Worm (Caenorhabditis elegans) whole organism, L4/young adult: ENCODE measurements around the gene srbc-71.
A peak's percentile ranks its signal among the peaks of the same experiment; 100 is the strongest.

Source experiments
- W03F9.2 ChIP-seq: fragments of 150-350 bp; optimal IDR thresholded peaks from 2 replicates; lab custom pipeline; 2014; ENCODE audit warnings: missing biosample characterization, missing genetic modification characterization
- dao-5 ChIP-seq: sonication (generic microtip); optimal IDR thresholded peaks from 2 replicates; lab custom pipeline; 2016; ENCODE audit warnings: missing genotype, missing genetic modification characterization, moderate library complexity, missing compliant biosample characterization
- him-1 ChIP-seq: sonication (generic microtip); optimal IDR thresholded peaks from 2 replicates; lab custom pipeline; 2016; ENCODE audit warnings: missing genotype, missing genetic modification reagents, missing genetic modification characterization, missing compliant biosample characterization

Gene srbc-71

ce11 chrIV:4244510-4244909 is 18.8 kb upstream of the srbc-71 start, which contains the start of gene col-34:
col-34 (minus strand) TSS chrIV:4244610.
- TF ChIP-seq him-1 (tag; lab: Kevin White, UChicago) = no peak
- no peak for TF ChIP-seq W03F9.2 (tag; lab: Kevin White, UChicago)
- TF ChIP-seq dao-5 (tag; lab: Kevin White, UChicago) = no peak

DNA sequence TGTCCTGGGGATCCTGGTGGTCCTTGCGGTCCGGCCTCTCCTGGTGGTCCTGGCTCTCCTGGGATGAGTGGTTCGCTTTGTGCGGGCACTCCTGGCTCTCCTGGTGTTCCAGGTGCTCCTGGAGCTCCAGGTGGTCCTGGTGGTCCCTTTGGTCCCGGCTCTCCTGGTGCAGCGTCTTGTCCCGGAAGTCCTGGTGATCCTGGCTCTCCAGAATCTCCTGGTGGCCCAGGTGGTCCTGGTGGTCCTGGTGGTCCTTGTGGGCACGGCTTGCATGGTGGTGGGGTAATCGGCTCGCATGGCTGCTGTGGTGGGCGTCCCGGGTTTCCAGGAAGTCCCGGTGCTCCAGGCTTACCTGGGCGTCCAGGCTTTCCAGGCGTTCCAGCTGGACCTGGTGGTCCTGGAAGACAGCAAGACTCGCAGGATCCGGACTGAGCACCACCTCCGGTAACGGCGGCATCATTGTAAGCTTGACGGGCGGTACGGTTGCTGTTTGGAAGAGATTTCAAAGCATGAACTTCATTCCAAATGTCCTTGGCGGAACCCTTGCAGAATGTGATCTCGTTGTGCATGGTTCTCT is 18.2 kb upstream of the srbc-71 start:
- TF ChIP-seq him-1 (tag; lab: Kevin White, UChicago) = no peak

DNA sequence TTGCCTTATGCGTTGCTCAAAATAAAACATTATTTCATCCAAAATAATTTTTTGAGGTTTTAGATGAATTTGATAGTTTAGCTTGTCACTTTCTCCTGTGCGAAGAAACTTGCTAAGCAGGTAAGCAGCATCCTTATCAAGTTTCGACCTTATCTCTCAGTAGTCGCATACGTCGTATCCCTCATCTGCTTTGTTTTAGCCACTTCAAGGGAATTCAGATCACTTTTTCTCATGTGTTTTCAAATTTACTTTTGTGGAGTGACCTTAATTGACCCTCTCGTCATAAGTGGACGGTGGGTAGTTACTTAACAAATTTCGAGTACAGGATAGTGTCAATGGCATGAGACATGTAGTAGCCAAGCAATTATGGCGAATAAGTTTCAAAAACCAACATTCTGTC is 10.9 kb upstream of the srbc-71 start:
- TF ChIP-seq W03F9.2 (tag; lab: Kevin White, UChicago) = no peak
- no peak for TF ChIP-seq dao-5 (tag; lab: Kevin White, UChicago)
- no peak for TF ChIP-seq him-1 (tag; lab: Kevin White, UChicago)

ce11 chrIV:4236025-4236407 is 10.3 kb upstream of the srbc-71 start:
- TF ChIP-seq dao-5 (tag; lab: Kevin White, UChicago) = no peak
- TF ChIP-seq him-1 (tag; lab: Kevin White, UChicago) = no peak
- no peak for TF ChIP-seq W03F9.2 (tag; lab: Kevin White, UChicago)

DNA sequence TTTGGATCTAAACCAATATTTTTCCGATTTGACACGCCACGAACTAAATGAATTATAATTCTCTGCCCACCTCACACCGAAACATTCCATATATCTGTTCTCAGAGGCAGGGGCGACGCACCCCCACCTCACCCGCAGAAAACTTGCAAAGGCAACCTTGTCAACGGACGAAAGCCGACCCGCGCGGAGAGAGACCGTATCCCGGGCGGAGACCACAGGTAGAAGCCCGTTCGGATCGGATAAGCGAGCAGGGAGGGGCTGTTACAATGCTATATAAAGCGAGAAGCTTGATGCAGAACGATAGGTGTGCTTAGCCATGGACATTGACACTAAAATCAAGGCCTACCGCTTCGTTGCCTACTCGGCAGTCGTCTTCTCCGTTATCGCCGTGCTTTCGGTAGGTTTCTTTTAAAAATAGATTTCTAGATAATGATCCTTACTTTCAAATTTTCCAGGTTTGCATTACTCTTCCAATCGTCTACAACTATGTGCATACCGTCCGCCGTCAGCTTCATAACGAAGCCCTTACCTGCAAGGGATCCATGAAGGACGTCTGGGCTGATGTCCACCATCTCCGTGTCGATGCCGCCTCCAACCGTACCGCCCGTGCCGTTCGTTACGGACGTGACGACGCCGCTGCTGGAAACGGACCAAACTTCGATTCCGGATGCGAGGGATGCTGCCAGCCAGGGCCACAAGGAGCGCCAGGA is 9.7 kb upstream of the srbc-71 start, which contains the start of the genes zipt-2.2 and dpy-13:
Gene zipt-2.2, minus strand, starts transcription at position 51 of the 710 bp plus-strand sequence.
Gene dpy-13, plus strand, starts transcription at position 300 of the 710 bp plus-strand sequence.
- TF ChIP-seq dao-5 (tag; lab: Kevin White, UChicago) (no peak), him-1 (tag; lab: Kevin White, UChicago) (no peak), W03F9.2 (tag; lab: Kevin White, UChicago) (no peak)

DNA sequence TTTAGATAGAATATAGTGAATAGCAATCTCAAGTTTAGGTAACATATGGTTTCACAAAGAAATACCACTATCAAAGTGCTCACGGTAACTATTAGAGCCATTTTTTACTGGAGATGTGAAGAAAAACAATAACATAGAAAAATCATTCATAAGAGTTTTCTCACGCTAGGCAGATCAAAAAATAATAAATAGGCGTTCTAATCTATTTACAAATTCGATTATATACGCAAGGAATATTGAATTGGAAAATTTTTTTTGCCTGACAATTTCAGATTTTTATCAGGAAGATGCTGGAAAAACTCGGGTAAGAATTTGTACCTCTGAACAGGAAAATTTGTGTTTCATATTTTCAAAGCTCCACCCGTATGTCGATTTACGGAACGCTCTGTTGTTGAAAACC is 2.2 kb upstream of the srbc-71 start, which contains the start of gene srbc-70:
Gene srbc-70, minus strand, starts transcription at position 101 of the 400 bp plus-strand sequence.
- no peak for TF ChIP-seq dao-5 (tag; lab: Kevin White, UChicago)
- no peak for TF ChIP-seq him-1 (tag; lab: Kevin White, UChicago)
- TF ChIP-seq W03F9.2 (tag; lab: Kevin White, UChicago) = no peak

ce11 chrIV:4219983-4220382 is 5.8 kb downstream of the srbc-71 start, which contains the start of gene F30B5.11:
F30B5.11 (minus strand) TSS chrIV:4220083.
- TF ChIP-seq dao-5 (tag; lab: Kevin White, UChicago) (no peak), W03F9.2 (tag; lab: Kevin White, UChicago) (no peak), him-1 (tag; lab: Kevin White, UChicago) (no peak)

- no peak for TF ChIP-seq W03F9.2 (tag; lab: Kevin White, UChicago)
- no peak for TF ChIP-seq dao-5 (tag; lab: Kevin White, UChicago)
- no peak for TF ChIP-seq him-1 (tag; lab: Kevin White, UChicago)
Measured at ce11 chrIV:4218276-4218675, 7.5 kb downstream of the srbc-71 start.

ce11 chrIV:4216099-4216894 is 9.5 kb downstream of the srbc-71 start:
- TF ChIP-seq him-1 (tag; lab: Kevin White, UChicago) (no peak), dao-5 (tag; lab: Kevin White, UChicago) (no peak), W03F9.2 (tag; lab: Kevin White, UChicago) (no peak)

ce11 chrIV:4215349-4215748 is 10.4 kb downstream of the srbc-71 start:
- no peak for TF ChIP-seq dao-5 (tag; lab: Kevin White, UChicago)
- TF ChIP-seq him-1 (tag; lab: Kevin White, UChicago) = peak; percentile 20

DNA sequence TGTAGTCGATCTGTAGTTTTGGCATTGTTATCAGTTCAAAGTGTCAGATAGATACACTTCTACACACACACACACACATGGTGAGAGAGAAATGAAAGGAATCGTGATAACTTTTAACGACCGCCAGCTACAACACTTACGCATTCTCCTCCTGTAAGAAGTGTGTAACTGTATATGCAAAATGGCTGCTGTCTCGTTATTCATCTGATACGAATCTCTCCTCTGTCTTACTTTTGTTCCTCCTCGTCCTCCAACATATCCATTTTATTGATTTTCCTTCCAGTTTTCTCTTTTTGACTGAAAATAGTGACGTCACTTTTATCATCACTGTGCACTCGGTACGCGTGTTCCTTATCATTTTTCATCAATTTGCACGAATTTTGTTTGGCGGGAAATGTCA is 13.0 kb downstream of the srbc-71 start:
- TF ChIP-seq dao-5 (tag; lab: Kevin White, UChicago) = no peak
- no peak for TF ChIP-seq him-1 (tag; lab: Kevin White, UChicago)
- TF ChIP-seq W03F9.2 (tag; lab: Kevin White, UChicago) = no peak

DNA sequence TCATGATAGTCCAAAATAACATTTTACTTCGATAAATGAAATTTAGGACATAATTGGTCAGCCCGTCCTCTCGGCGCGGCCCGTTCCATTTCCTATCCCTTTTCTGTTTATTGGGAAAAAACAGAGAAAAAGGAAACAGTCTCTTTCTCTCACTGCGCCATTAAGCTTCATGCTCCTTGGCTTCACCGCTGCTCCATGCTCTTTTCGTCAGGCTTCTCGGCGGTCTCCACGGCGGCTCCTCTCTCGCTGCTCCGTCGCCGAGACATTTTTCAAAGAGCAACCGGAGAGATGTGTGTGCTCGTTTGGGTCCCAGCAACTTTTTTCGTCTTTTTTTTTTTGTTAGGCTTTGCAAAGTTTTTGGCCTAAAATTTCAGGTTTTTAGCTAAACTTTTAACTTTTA is 14.9 kb downstream of the srbc-71 start:
- TF ChIP-seq dao-5 (tag; lab: Kevin White, UChicago) (no peak), W03F9.2 (tag; lab: Kevin White, UChicago) (no peak), him-1 (tag; lab: Kevin White, UChicago) (peak; percentile 27)

- no peak for TF ChIP-seq dao-5 (tag; lab: Kevin White, UChicago)
- TF ChIP-seq him-1 (tag; lab: Kevin White, UChicago) = no peak
- no peak for TF ChIP-seq W03F9.2 (tag; lab: Kevin White, UChicago)
Measured at ce11 chrIV:4209084-4209483, 16.7 kb downstream of the srbc-71 start.
